Worm (Caenorhabditis elegans) whole organism, L3 larva: ENCODE measurements around the gene F08F3.1.
A peak's percentile ranks its signal among the peaks of the same experiment; 100 is the strongest.

Experiments
- ceh-16 ChIP-seq: sonication (generic microtip); optimal IDR thresholded peaks from 2 replicates; lab custom pipeline; 2017; ENCODE audit warnings: missing biosample characterization, missing genetic modification characterization
- ceh-28 ChIP-seq: fragments of 150-350 bp; optimal IDR thresholded peaks from 2 replicates; lab custom pipeline; 2014; ENCODE audit warnings: missing biosample characterization, missing genetic modification reagents, missing genetic modification characterization
- ceh-9 ChIP-seq: sonication (generic microtip); optimal IDR thresholded peaks from 2 replicates; lab custom pipeline; 2018; ENCODE audit warnings: missing biosample characterization, missing genetic modification characterization
- daf-12 ChIP-seq: fragments of 150-350 bp; optimal IDR thresholded peaks from 2 replicates; lab custom pipeline; 2014; ENCODE audit warnings: missing biosample characterization, missing genetic modification reagents, missing genetic modification characterization
- egl-5 ChIP-seq: fragments of 150-350 bp; optimal IDR thresholded peaks from 2 replicates; lab custom pipeline; 2017; ENCODE audit warnings: missing biosample characterization, missing genetic modification reagents, missing genetic modification characterization, inconsistent platforms
- elt-1 ChIP-seq: fragments of 150-350 bp; optimal IDR thresholded peaks from 2 replicates; lab custom pipeline; 2014; ENCODE audit warnings: missing biosample characterization, missing genetic modification characterization
- elt-2 ChIP-seq: sonication (generic microtip); optimal IDR thresholded peaks from 2 replicates; lab custom pipeline; 2016; ENCODE audit warnings: missing genetic modification reagents, mild to moderate bottlenecking, missing genetic modification characterization, missing compliant biosample characterization
- elt-3 ChIP-seq, 3 experiments: fragments of 150-350 bp in 1 of 3; sonication (generic microtip) in 2 of 3; optimal IDR thresholded peaks; 2 replicates in 2 of 3; 4 replicates in 1 of 3; lab custom pipeline; 2014 to 2017; ENCODE audit warnings: missing biosample characterization in 3 of 3, missing genetic modification characterization in 3 of 3
- fkh-10 ChIP-seq: sonication (generic microtip); optimal IDR thresholded peaks from 2 replicates; lab custom pipeline; 2017; ENCODE audit warnings: missing biosample characterization, missing genetic modification reagents, missing genetic modification characterization
- fkh-2 ChIP-seq: fragments of 150-350 bp; optimal IDR thresholded peaks from 2 replicates; lab custom pipeline; 2014; ENCODE audit warnings: missing biosample characterization, missing genetic modification reagents, missing genetic modification characterization
- fos-1 ChIP-seq: fragments of 150-350 bp; optimal IDR thresholded peaks from 2 replicates; lab custom pipeline; 2014; ENCODE audit warnings: missing biosample characterization, missing genetic modification characterization
- hmg-11 ChIP-seq: sonication (generic microtip); optimal IDR thresholded peaks from 2 replicates; lab custom pipeline; 2016; ENCODE audit warnings: missing genetic modification characterization, missing compliant biosample characterization
- jun-1 ChIP-seq: fragments of 150-350 bp; optimal IDR thresholded peaks from 2 replicates; lab custom pipeline; 2014; ENCODE audit warnings: missing biosample characterization, missing genetic modification reagents, missing genetic modification characterization
- lin-15B ChIP-seq: fragments of 150-350 bp; optimal IDR thresholded peaks from 2 replicates; lab custom pipeline; 2014; ENCODE audit warnings: missing biosample characterization, missing genetic modification characterization
- mdl-1 ChIP-seq: fragments of 150-350 bp; optimal IDR thresholded peaks from 2 replicates; lab custom pipeline; 2014; ENCODE audit warnings: missing biosample characterization, missing genetic modification characterization
- mml-1 ChIP-seq: fragments of 150-350 bp; sonication (generic microtip); optimal IDR thresholded peaks from 3 replicates; lab custom pipeline; 2014; ENCODE audit warnings: missing biosample characterization, missing genetic modification characterization
- nhr-12 ChIP-seq: fragments of 150-350 bp; optimal IDR thresholded peaks from 2 replicates; lab custom pipeline; 2014; ENCODE audit warnings: missing biosample characterization, missing genetic modification characterization
- nhr-23 ChIP-seq: fragments of 150-350 bp; optimal IDR thresholded peaks from 2 replicates; lab custom pipeline; 2014; ENCODE audit warnings: missing biosample characterization, missing genetic modification reagents, missing genetic modification characterization
- nhr-43 ChIP-seq: sonication (generic microtip); optimal IDR thresholded peaks from 2 replicates; lab custom pipeline; 2016; ENCODE audit warnings: mild to moderate bottlenecking, missing genetic modification characterization, missing compliant biosample characterization; ENCODE audit not compliant: poor library complexity, severe bottlenecking
- nhr-67 ChIP-seq: fragments of 150-350 bp; optimal IDR thresholded peaks from 2 replicates; lab custom pipeline; 2014; ENCODE audit warnings: missing biosample characterization, missing genetic modification characterization
- pqm-1 ChIP-seq: fragments of 150-350 bp; optimal IDR thresholded peaks from 2 replicates; lab custom pipeline; 2017; ENCODE audit warnings: missing biosample characterization, missing genetic modification characterization, inconsistent platforms
- snpc-4 ChIP-seq: fragments of 150-350 bp; optimal IDR thresholded peaks from 2 replicates; lab custom pipeline; 2014; ENCODE audit warnings: missing biosample characterization, missing genetic modification characterization
- zag-1 ChIP-seq: fragments of 150-350 bp; optimal IDR thresholded peaks from 2 replicates; lab custom pipeline; 2014; ENCODE audit warnings: missing biosample characterization, missing genetic modification characterization
- ztf-11 ChIP-seq: fragments of 150-350 bp; optimal IDR thresholded peaks from 2 replicates; lab custom pipeline; 2014; ENCODE audit warnings: missing biosample characterization, missing genetic modification characterization
- ztf-4 ChIP-seq: fragments of 150-350 bp; optimal IDR thresholded peaks from 2 replicates; lab custom pipeline; 2014; ENCODE audit warnings: missing biosample characterization, missing genetic modification characterization

F08F3.1 gene

DNA sequence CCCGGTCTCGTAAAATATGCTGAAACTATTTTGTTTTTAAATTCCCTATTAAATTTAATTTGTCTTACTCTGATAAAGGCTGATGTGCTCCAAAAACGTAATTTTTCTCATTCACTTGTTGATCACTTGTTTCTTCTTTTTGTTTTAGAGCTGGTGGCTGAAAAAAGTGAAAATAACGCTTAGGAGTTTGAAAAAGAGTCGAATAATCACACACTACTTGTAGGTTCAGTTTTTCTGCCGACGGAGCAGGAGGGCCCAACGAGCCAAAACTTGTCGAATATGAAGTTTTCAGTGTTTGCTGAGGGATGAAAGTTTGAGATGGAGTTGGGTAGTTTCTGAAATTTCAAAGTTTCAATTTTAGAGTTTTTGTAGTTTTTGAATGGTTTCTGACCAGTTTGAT, 41.2 kb downstream of the F08F3.1 start:
- TF ChIP-seq mml-1 (tag; lab: Kevin White, UChicago) (no peak), elt-1 (tag; lab: Kevin White, UChicago) (no peak), ceh-28 (tag; lab: Kevin White, UChicago) (no peak), elt-3 (tag; optimal IDR thresholded peaks at IDR 0.05; lab: Kevin White, UChicago) (no peak)

DNA sequence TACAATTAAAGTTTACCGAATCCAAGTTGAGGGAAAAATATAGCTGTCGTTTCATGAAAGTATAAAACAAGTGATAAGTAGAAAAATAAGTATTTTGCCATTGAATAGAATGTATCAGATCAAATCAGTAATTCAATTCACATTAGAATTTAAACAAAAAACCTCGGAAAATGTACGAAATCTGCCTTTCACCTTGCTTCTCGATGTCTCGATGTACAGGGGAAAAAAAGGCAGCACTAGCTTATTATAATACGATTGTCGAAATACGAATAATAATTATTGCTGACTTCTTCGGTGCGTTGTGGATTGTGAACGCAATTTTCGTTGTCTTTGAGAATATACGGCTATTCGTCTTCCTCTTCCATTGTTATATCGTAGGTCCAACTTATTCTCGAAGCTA, 42.8 kb downstream of the F08F3.1 start, which contains the start of gene grl-18:
grl-18 (minus strand) TSS at position 101 of the 400 bp plus-strand sequence.
- TF ChIP-seq hmg-11 (tag; lab: Kevin White, UChicago) (no peak), egl-5 (tag; lab: Kevin White, UChicago) (no peak), ztf-4 (no peak), nhr-43 (tag; lab: Kevin White, UChicago) (no peak), elt-2 (tag; lab: Kevin White, UChicago) (no peak), daf-12 (tag; lab: Kevin White, UChicago) (no peak), ztf-11 (tag; lab: Kevin White, UChicago) (no peak), nhr-23 (tag; lab: Kevin White, UChicago) (no peak), ceh-9 (no peak), ceh-16 (tag; lab: Kevin White, UChicago) (no peak), ceh-28 (tag; lab: Kevin White, UChicago) (no peak), pqm-1 (tag; lab: Kevin White, UChicago) (no peak), snpc-4 (tag; lab: Kevin White, UChicago) (no peak), lin-15B (no peak), jun-1 (no peak)

DNA sequence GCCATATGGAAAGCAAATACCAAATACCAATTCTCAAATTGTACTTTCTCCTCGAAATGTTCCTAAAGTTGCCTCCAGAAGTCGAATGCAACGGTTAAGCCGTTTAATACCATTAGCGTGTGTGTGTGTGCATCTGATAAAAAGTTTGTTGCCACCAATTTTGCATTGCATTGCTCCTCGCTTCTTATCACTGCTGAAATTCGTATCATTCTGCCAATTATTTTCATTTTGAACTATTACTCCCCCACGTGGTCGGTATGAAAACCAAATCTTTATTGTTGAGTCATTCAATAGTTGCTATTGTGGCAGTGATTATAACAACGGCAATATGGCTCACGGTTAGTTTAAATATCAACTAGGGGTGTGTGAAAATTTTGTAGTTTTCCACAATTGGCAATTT, 44.3 kb downstream of the F08F3.1 start, which contains the start of gene T05C3.6:
T05C3.6 (plus strand) TSS at position 241 of the 400 bp plus-strand sequence.
- peak; percentile 90 for TF ChIP-seq pqm-1 (tag; lab: Kevin White, UChicago)
- peak; percentile 30 for TF ChIP-seq mdl-1
- peak; percentile 8 for TF ChIP-seq jun-1
- TF ChIP-seq nhr-12 (tag; lab: Kevin White, UChicago) = no peak
- TF ChIP-seq elt-2 (tag; lab: Kevin White, UChicago) = peak; percentile 87

DNA sequence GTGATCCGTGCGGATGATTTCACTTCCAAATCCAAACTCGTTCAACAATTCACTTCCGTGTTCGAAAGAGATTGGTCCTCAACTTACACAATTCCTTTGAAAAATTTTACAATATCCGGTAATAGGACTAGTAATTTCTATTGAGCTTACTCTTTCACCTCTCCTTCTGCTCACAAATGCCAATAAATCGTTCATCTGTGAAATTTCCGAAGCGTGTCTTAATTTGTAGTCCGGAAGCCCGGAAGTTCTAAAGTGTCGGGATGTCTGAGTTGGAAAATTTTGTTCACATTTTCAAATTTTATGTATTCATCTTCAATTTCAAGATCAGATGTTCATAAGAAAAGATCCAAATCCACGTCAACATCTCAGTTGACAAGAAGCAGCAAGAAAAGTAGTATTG, 47.5 kb downstream of the F08F3.1 start, which contains the start of gene T05C3.2:
T05C3.2 (plus strand) TSS at position 301 of the 400 bp plus-strand sequence.
- no peak for TF ChIP-seq mml-1 (tag; lab: Kevin White, UChicago)
- TF ChIP-seq ztf-11 (tag; lab: Kevin White, UChicago) = no peak
- TF ChIP-seq zag-1 (tag; lab: Kevin White, UChicago) = no peak
- TF ChIP-seq ceh-9 = no peak
- TF ChIP-seq fkh-10 = no peak
- TF ChIP-seq fkh-2 = no peak
- TF ChIP-seq ztf-4 = no peak
- no peak for TF ChIP-seq nhr-67 (tag; lab: Kevin White, UChicago)
- no peak for TF ChIP-seq fos-1 (tag; lab: Kevin White, UChicago)
- no peak for TF ChIP-seq lin-15B
- no peak for TF ChIP-seq snpc-4 (tag; lab: Kevin White, UChicago)
